Fruit fly (Drosophila melanogaster) whole organism, adult: Measurements from ENCODE around the gene tal-AA.

ENCODE experiments used
- CG11617 ChIP-seq: fragments of 200-800 bp; sonication (Bioruptor generic); optimal IDR thresholded peaks from 2 replicates; lab custom pipeline; 2017; ENCODE audit warnings: mild to moderate bottlenecking, missing biosample characterization, missing genetic modification reagents, missing genetic modification characterization
- CG12768 ChIP-seq: fragments of 200-800 bp; sonication (Bioruptor generic); optimal IDR thresholded peaks from 2 replicates; lab custom pipeline; 2017; ENCODE audit warnings: missing biosample characterization, missing genetic modification characterization, mild to moderate bottlenecking, moderate library complexity, missing genetic modification reagents
- CG14711 ChIP-seq: fragments of 200-800 bp; sonication (Bioruptor generic); optimal IDR thresholded peaks from 2 replicates; lab custom pipeline; 2018; ENCODE audit warnings: missing biosample characterization, mild to moderate bottlenecking, missing genetic modification characterization, moderate library complexity
- CG1620 ChIP-seq: fragments of 200-800 bp; sonication (Bioruptor generic); optimal IDR thresholded peaks from 2 replicates; lab custom pipeline; 2016; ENCODE audit warnings: missing biosample characterization, missing genetic modification characterization
- CG33017 ChIP-seq: fragments of 200-800 bp; sonication (Bioruptor generic); optimal IDR thresholded peaks from 2 replicates; lab custom pipeline; 2018; ENCODE audit warnings: missing biosample characterization, mild to moderate bottlenecking, missing genetic modification characterization, moderate library complexity
- CG5204 ChIP-seq: fragments of 200-800 bp; sonication (Bioruptor generic); optimal IDR thresholded peaks from 2 replicates; lab custom pipeline; 2016; ENCODE audit warnings: missing biosample characterization, missing genetic modification characterization
- CG7045 ChIP-seq: fragments of 200-800 bp; sonication (Bioruptor generic); optimal IDR thresholded peaks from 2 replicates; lab custom pipeline; 2017; ENCODE audit warnings: missing biosample characterization, mild to moderate bottlenecking, missing genetic modification characterization
- CG7101 ChIP-seq: fragments of 200-800 bp; sonication (Bioruptor generic); optimal IDR thresholded peaks from 2 replicates; lab custom pipeline; 2018; ENCODE audit warnings: missing biosample characterization, mild to moderate bottlenecking, missing genetic modification characterization, moderate library complexity
- Clk ChIP-seq: fragments of 200-800 bp; sonication (Bioruptor generic); optimal IDR thresholded peaks from 2 replicates; lab custom pipeline; 2017; ENCODE audit warnings: missing biosample characterization, missing genetic modification characterization
- Crg-1 ChIP-seq: fragments of 200-800 bp; sonication (Bioruptor generic); optimal IDR thresholded peaks from 2 replicates; lab custom pipeline; 2016; ENCODE audit warnings: missing biosample characterization, missing genetic modification characterization
- Hr96 ChIP-seq: fragments of 200-800 bp; sonication (Bioruptor generic); optimal IDR thresholded peaks from 2 replicates; lab custom pipeline; 2016; ENCODE audit warnings: missing biosample characterization, missing genetic modification characterization
- Mnt ChIP-seq: fragments of 200-800 bp; sonication (Bioruptor generic); optimal IDR thresholded peaks from 2 replicates; lab custom pipeline; 2016; ENCODE audit warnings: missing biosample characterization, mild to moderate bottlenecking, missing genetic modification characterization
- bab1 ChIP-seq: fragments of 200-800 bp; sonication (Bioruptor generic); optimal IDR thresholded peaks from 3 replicates; lab custom pipeline; 2019; ENCODE audit warnings: missing biosample characterization, mild to moderate bottlenecking, missing genetic modification characterization, moderate library complexity
- cic ChIP-seq: fragments of 200-800 bp; sonication (Bioruptor generic); optimal IDR thresholded peaks from 2 replicates; lab custom pipeline; 2017; ENCODE audit warnings: missing biosample characterization, mild to moderate bottlenecking, missing genetic modification characterization, moderate library complexity
- cnc ChIP-seq, 2 experiments: fragments of >200 bp; optimal IDR thresholded peaks; 2 replicates each; lab custom pipeline; 2017
- kay ChIP-seq: fragments of 200-800 bp; sonication (Bioruptor generic); peaks from one replicate; lab custom pipeline; 2016; ENCODE audit warnings: missing biosample characterization, missing genetic modification characterization, borderline replicate concordance
- ovo ChIP-seq: fragments of 200-800 bp; sonication (Bioruptor generic); optimal IDR thresholded peaks from 2 replicates; lab custom pipeline; 2016; ENCODE audit warnings: missing biosample characterization, missing genetic modification characterization
- pad ChIP-seq: fragments of 200-800 bp; sonication (Bioruptor generic); optimal IDR thresholded peaks from 3 replicates; lab custom pipeline; 2017; ENCODE audit warnings: missing biosample characterization, missing genetic modification characterization, mild to moderate bottlenecking, moderate library complexity, missing genetic modification reagents
- tj ChIP-seq: fragments of 200-800 bp; sonication (Bioruptor generic); optimal IDR thresholded peaks from 3 replicates; lab custom pipeline; 2017; ENCODE audit warnings: missing biosample characterization, mild to moderate bottlenecking, missing genetic modification characterization, moderate library complexity
- toe ChIP-seq: fragments of 200-800 bp; sonication (Bioruptor generic); optimal IDR thresholded peaks from 2 replicates; lab custom pipeline; 2016; ENCODE audit warnings: missing biosample characterization, missing genetic modification characterization

Gene tal-AA

DNA sequence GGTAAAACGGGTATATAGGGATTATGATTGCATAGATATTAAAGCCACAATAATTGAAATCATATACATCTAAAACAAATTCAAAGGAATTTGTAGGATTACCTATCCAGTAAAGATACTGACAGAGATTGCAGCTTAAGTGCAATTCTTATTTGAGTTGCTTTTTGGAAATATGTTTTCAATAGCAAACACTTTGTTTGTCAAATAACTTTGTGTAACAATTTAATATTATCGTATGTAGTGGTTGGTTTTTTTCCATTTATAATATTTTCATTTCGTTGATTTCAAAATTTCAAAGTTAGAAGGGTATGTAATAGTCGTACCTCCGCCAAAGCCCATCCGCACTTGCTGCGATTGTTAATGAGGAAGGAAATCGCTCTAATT, 6.2 kb upstream of the tal-AA start:
- TF ChIP-seq cnc (optimal IDR thresholded peaks at IDR 0.05; lab: Kevin White, UChicago) (no peak), CG33017 (tag; lab: Kevin White, UChicago) (no peak), CG5204 (GFP tag; lab: Kevin White, UChicago) (no peak), CG12768 (GFP tag; lab: Kevin White, UChicago) (no peak), CG11617 (no peak), Crg-1 (GFP tag; lab: Kevin White, UChicago) (no peak), ovo (GFP tag; lab: Kevin White, UChicago) (no peak), toe (GFP tag; lab: Kevin White, UChicago) (no peak), Hr96 (no peak)

DNA sequence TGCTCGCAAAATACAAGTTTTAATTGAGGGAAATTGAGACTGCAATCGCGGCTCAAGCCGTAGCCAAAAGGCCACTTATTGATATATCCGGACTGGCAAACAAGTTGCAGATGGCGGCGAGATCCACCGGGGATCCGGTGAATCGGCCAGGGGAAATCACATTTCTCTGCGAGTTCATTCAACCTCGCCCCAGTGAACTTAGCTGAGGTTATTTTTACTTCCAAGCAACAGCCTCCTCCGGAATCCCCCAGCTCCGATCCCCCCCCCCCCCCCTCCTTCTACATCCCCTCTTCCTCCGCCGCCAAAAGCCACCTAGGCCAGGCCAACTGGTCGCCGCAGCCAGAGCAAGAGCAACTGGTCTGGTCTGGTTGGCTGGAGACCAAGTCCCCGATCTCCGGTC, 5.6 kb upstream of the tal-AA start:
- no peak for TF ChIP-seq Crg-1 (GFP tag; lab: Kevin White, UChicago)
- no peak for TF ChIP-seq kay
- TF ChIP-seq cic (GFP tag; lab: Kevin White, UChicago) = no peak
- TF ChIP-seq CG7101 (tag; lab: Kevin White, UChicago) = no peak
- TF ChIP-seq CG12768 (GFP tag; lab: Kevin White, UChicago) = no peak
- TF ChIP-seq Clk (GFP tag; lab: Kevin White, UChicago) = no peak
- no peak for TF ChIP-seq bab1 (GFP tag; lab: Kevin White, UChicago)
- no peak for TF ChIP-seq CG5204 (GFP tag; lab: Kevin White, UChicago)
- no peak for TF ChIP-seq Mnt
- TF ChIP-seq pad (GFP tag; lab: Kevin White, UChicago) = no peak
- TF ChIP-seq ovo (GFP tag; lab: Kevin White, UChicago) = no peak
- no peak for TF ChIP-seq CG33017 (tag; lab: Kevin White, UChicago)
- TF ChIP-seq CG7045 (GFP tag; lab: Kevin White, UChicago) = no peak
- no peak for TF ChIP-seq CG14711 (tag; lab: Kevin White, UChicago)

DNA sequence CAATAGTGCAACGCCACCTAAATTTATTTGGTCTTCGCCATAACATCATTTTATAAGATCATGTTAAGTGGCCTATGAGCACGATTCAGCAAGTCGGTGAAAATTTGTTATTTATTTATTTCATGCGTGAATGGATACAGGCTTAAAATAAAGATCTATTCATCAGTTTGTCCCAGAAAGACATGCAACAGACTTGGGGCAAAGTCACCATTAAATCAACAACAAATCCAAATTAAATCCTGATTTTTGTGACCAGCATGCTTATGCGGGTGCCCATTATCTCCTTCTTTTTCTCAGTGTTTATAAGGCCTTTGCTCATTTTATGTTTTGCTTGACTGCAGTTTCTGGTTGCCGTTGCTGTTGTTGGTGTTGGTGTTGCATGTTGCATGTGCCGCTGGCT, 5.0 kb upstream of the tal-AA start:
- TF ChIP-seq toe (GFP tag; lab: Kevin White, UChicago) = no peak
- TF ChIP-seq CG7045 (GFP tag; lab: Kevin White, UChicago) = no peak
- no peak for TF ChIP-seq ovo (GFP tag; lab: Kevin White, UChicago)
- no peak for TF ChIP-seq CG14711 (tag; lab: Kevin White, UChicago)
- no peak for TF ChIP-seq kay

DNA sequence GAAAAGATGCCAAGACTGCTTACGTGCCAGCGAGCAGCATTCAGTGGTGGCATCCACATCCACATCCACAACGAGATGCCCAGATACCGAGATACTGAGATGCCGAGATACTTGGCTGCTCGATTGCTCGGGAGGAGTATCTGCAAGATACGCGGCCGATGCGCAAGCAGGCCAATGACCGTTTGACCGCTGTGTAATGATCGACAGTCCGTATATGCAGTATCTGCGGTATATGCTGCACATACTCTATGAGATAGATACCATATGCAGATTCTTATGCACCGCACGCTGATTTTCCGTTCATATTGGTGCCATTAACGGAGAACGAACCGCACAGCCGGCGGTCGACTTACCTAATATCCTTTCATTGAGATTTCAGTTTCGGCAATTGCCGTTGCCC, 3.6 kb upstream of the tal-AA start:
- no peak for TF ChIP-seq CG14711 (tag; lab: Kevin White, UChicago)
- TF ChIP-seq CG1620 (GFP tag; lab: Kevin White, UChicago) = no peak
- TF ChIP-seq Clk (GFP tag; lab: Kevin White, UChicago) = no peak
- TF ChIP-seq pad (GFP tag; lab: Kevin White, UChicago) = no peak
- no peak for TF ChIP-seq Mnt
- TF ChIP-seq CG7101 (tag; lab: Kevin White, UChicago) = no peak
- no peak for TF ChIP-seq kay
- no peak for TF ChIP-seq tj
- TF ChIP-seq cnc (optimal IDR thresholded peaks at IDR 0.05; lab: Kevin White, UChicago) = no peak

DNA sequence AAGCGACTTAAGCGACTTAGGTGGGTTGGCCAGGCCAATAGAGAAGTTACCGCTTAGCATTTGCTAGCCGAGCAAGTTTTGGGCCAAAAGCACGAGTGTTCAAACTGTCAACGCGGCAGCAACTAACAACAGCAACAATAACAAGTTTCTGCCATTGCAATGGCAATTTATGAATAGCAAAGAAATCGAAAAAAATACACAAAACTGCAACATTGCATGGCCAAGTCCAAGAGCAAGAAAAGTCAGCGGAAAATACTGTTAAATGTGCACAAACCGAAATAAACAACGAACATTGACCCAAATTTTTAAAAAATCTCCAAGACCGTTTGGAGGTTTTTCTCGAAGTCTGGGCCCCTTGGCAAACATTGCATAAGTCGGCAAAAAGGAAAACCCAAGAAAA, 2.6 kb upstream of the tal-AA start:
- TF ChIP-seq CG5204 (GFP tag; lab: Kevin White, UChicago) (no peak), Crg-1 (GFP tag; lab: Kevin White, UChicago) (no peak), tj (peak; percentile 91), CG1620 (GFP tag; lab: Kevin White, UChicago) (no peak), CG7101 (tag; lab: Kevin White, UChicago) (no peak)

DNA sequence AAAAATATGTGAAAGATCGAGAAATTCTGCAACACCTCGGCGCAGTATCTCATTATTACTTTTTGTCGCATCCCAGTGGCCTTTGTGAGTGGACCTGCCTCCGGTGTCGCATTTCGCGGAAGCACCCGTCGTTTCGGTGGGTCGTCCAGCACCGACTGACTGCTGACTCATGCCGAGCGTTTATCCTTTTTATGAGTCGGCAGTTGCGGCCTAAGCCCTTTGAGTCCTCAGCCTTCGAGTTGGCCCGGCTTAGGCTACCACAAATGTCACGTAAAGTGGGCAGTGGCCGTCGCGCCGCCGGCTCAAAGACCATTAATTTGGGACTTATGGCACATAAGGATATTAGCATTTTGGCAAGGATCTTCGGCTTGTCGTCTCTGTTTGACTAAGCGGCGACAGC, 1.2 kb upstream of the tal-AA start:
- TF ChIP-seq Mnt = no peak

DNA sequence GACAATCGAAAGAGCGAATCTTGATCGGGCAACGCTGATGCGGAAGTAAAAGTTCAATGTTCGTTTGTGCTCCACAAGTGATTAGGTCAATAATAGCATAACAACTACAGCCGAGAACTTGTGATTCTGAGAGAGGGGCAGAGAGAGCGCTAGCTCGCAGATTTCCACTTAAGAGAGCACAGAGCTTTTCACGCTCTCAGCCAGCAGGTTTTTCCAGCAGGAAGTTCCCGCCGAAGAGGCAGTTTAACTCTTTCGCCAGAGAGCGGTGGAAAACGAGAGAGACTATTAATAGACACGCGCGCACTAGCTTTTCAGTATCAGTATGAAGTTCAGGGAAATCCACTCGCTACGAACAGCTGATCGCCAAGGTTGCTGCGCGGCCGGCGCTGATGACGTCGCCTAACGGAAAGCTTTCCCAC, 2.1 kb downstream of the tal-AA start:
- TF ChIP-seq toe (GFP tag; lab: Kevin White, UChicago) (no peak), CG5204 (GFP tag; lab: Kevin White, UChicago) (no peak), kay (peak; percentile 41), cnc (optimal IDR thresholded peaks at IDR 0.05; lab: Kevin White, UChicago) (no peak), CG12768 (GFP tag; lab: Kevin White, UChicago) (no peak), cic (GFP tag; lab: Kevin White, UChicago) (no peak), CG7101 (tag; lab: Kevin White, UChicago) (no peak), Crg-1 (GFP tag; lab: Kevin White, UChicago) (no peak), Clk (GFP tag; lab: Kevin White, UChicago) (no peak), CG33017 (tag; lab: Kevin White, UChicago) (peak; percentile 1), pad (GFP tag; lab: Kevin White, UChicago) (no peak)
